Worm (Caenorhabditis elegans) whole organism, L2 larva: ENCODE results near the gene ptp-2.

Experiments used
- ama-1 ChIP-seq: fragments of 150-350 bp; optimal IDR thresholded peaks from 2 replicates; lab custom pipeline; 2018; ENCODE audit warnings: inconsistent platforms
- mbf-1 ChIP-seq: sonication (generic microtip); optimal IDR thresholded peaks from 2 replicates; lab custom pipeline; 2017; ENCODE audit warnings: missing biosample characterization, missing genetic modification characterization
- nhr-237 ChIP-seq: fragments of 150-350 bp; optimal IDR thresholded peaks from 2 replicates; lab custom pipeline; 2014; ENCODE audit warnings: missing biosample characterization, missing genetic modification characterization

ce11 chrII:5945818-5946217, 27.4 kb downstream of the ptp-2 start:
- TF ChIP-seq mbf-1 (tag; lab: Kevin White, UChicago) (no peak), nhr-237 (tag; lab: Kevin White, UChicago) (no peak), ama-1 (no peak)
